Worm (Caenorhabditis elegans): Measurements from ENCODE around the gene pud-4.

pud-4 gene

ce11 chrV:2285107-2285506 lies 41.4 kb upstream of the pud-4 start, which contains the start of gene nhr-227:
Gene nhr-227 (plus strand): TSS chrV:2285432.
- TF ChIP-seq zip-5 (tag; optimal IDR thresholded peaks at IDR 0.05) (no peak), hlh-8 (tag; optimal IDR thresholded peaks at IDR 0.05) (no peak), T23F11.4 (GFP tag; optimal IDR thresholded peaks at IDR 0.05) (no peak), npax-4 (tag; optimal IDR thresholded peaks at IDR 0.05) (no peak), K02D7.2 (tag; optimal IDR thresholded peaks at IDR 0.05) (no peak), mec-3 (tag; optimal IDR thresholded peaks at IDR 0.05; ENCODE audit: borderline replicate concordance) (no peak), pros-1 (tag; optimal IDR thresholded peaks at IDR 0.05) (no peak), ref-2 (tag; optimal IDR thresholded peaks at IDR 0.05) (no peak), fkh-10 (GFP tag; optimal IDR thresholded peaks at IDR 0.05) (no peak), pha-4 (tag; optimal IDR thresholded peaks at IDR 0.05) (no peak), che-1 (tag; optimal IDR thresholded peaks at IDR 0.05) (no peak), pha-2 (tag; optimal IDR thresholded peaks at IDR 0.05) (no peak), ama-1 (optimal IDR thresholded peaks at IDR 0.05) (no peak), C08G9.2 (tag; optimal IDR thresholded peaks at IDR 0.05) (no peak), ets-4 (tag; optimal IDR thresholded peaks at IDR 0.05) (no peak), sdc-2 (tag; optimal IDR thresholded peaks at IDR 0.05) (no peak), dve-1 (tag; optimal IDR thresholded peaks at IDR 0.05) (no peak), hlh-13 (GFP tag; optimal IDR thresholded peaks at IDR 0.05) (no peak), unc-55 (GFP tag; optimal IDR thresholded peaks at IDR 0.05) (no peak)

ce11 chrV:2290329-2290728 lies 36.1 kb upstream of the pud-4 start, which contains the start of gene nhr-225:
Gene nhr-225 (minus strand): TSS chrV:2290474.
- no peak for TF ChIP-seq ttx-3 (tag; optimal IDR thresholded peaks at IDR 0.05)
- TF ChIP-seq tbx-7 (tag; optimal IDR thresholded peaks at IDR 0.05): no peak
- no peak for TF ChIP-seq ceh-45 (GFP tag; IDR thresholded peaks at IDR 0.05)
- no peak for TF ChIP-seq nhr-11 (tag; optimal IDR thresholded peaks at IDR 0.05)
- TF ChIP-seq ceh-31 (tag; optimal IDR thresholded peaks at IDR 0.05): no peak
- TF ChIP-seq odd-2 (tag; optimal IDR thresholded peaks at IDR 0.05): no peak
- no peak for TF ChIP-seq ama-1 (optimal IDR thresholded peaks at IDR 0.05)
- TF ChIP-seq tbx-2 (tag; optimal IDR thresholded peaks at IDR 0.05): no peak
- no peak for TF ChIP-seq unc-3 (GFP tag; conservative IDR thresholded peaks at IDR 0.05)
- no peak for TF ChIP-seq unc-3 (tag; optimal IDR thresholded peaks at IDR 0.05)
- TF ChIP-seq C08G9.2 (tag; optimal IDR thresholded peaks at IDR 0.05): no peak
- TF ChIP-seq ceh-48 (tag; optimal IDR thresholded peaks at IDR 0.05): no peak
- no peak for TF ChIP-seq ceh-24 (tag; optimal IDR thresholded peaks at IDR 0.05)
- TF ChIP-seq zip-5 (tag; optimal IDR thresholded peaks at IDR 0.05): no peak
- TF ChIP-seq T23F11.4 (GFP tag; optimal IDR thresholded peaks at IDR 0.05): no peak
- no peak for TF ChIP-seq ceh-2 (tag; optimal IDR thresholded peaks at IDR 0.05)
- no peak for TF ChIP-seq pax-1 (tag; optimal IDR thresholded peaks at IDR 0.05)
- TF ChIP-seq pha-2 (tag; optimal IDR thresholded peaks at IDR 0.05): no peak
- no peak for TF ChIP-seq ahr-1 (tag; optimal IDR thresholded peaks at IDR 0.05)
- no peak for TF ChIP-seq hlh-8 (tag; optimal IDR thresholded peaks at IDR 0.05)
- no peak for TF ChIP-seq ztf-16 (tag; optimal IDR thresholded peaks at IDR 0.05)

- TF ChIP-seq ceh-45 (GFP tag; IDR thresholded peaks at IDR 0.05): no peak
- TF ChIP-seq ceh-18 (tag; optimal IDR thresholded peaks at IDR 0.05): no peak
- TF ChIP-seq sdc-2 (tag; optimal IDR thresholded peaks at IDR 0.05): no peak
- TF ChIP-seq npax-4 (tag; optimal IDR thresholded peaks at IDR 0.05): no peak
- no peak for TF ChIP-seq K09A11.1 (tag; optimal IDR thresholded peaks at IDR 0.05; ENCODE audit: insufficient read depth)
- no peak for TF ChIP-seq lim-6 (tag; optimal IDR thresholded peaks at IDR 0.05)
- TF ChIP-seq fkh-6 (tag; optimal IDR thresholded peaks at IDR 0.05): no peak
- no peak for TF ChIP-seq syd-9 (tag; optimal IDR thresholded peaks at IDR 0.05)
- no peak for TF ChIP-seq fax-1 (tag; optimal IDR thresholded peaks at IDR 0.05)
- no peak for TF ChIP-seq ahr-1 (tag; optimal IDR thresholded peaks at IDR 0.05)
- no peak for TF ChIP-seq hlh-15 (tag; optimal IDR thresholded peaks at IDR 0.05)
- TF ChIP-seq unc-42 (tag; optimal IDR thresholded peaks at IDR 0.05): no peak
- no peak for TF ChIP-seq T23F11.4 (GFP tag; optimal IDR thresholded peaks at IDR 0.05)
These were observed 34.2 kb upstream of the pud-4 start, which contains the start of gene nhr-115 for ce11 chrV:2292240-2292639. Gene nhr-115 (plus strand): TSS chrV:2292540.

Measured in whole organism, late embryonic.